Fruit fly (Drosophila melanogaster) whole organism, adult: ENCODE results near the gene AIF.

ENCODE experiments used
- CG5204 ChIP-seq: fragments of 200-800 bp; sonication (Bioruptor generic); optimal IDR thresholded peaks from 2 replicates; lab custom pipeline; 2016; ENCODE audit warnings: missing biosample characterization, missing genetic modification characterization
- Hr96 ChIP-seq: fragments of 200-800 bp; sonication (Bioruptor generic); optimal IDR thresholded peaks from 2 replicates; lab custom pipeline; 2016; ENCODE audit warnings: missing biosample characterization, missing genetic modification characterization
- pad ChIP-seq: fragments of 200-800 bp; sonication (Bioruptor generic); optimal IDR thresholded peaks from 3 replicates; lab custom pipeline; 2017; ENCODE audit warnings: missing biosample characterization, missing genetic modification characterization, mild to moderate bottlenecking, moderate library complexity, missing genetic modification reagents

- no peak for TF ChIP-seq pad (GFP tag; lab: Kevin White, UChicago)
- TF ChIP-seq Hr96: no peak
- no peak for TF ChIP-seq CG5204 (GFP tag; lab: Kevin White, UChicago)
Observed at dm6 chr2L:2168894-2169456, 17.4 kb downstream of the AIF start.
